Worm (Caenorhabditis elegans) whole organism, late embryonic: ENCODE results near the gene Y54E2A.9.

Experiments
- T23F11.4 ChIP-seq: fragments of 200-800 bp; sonication (Bioruptor generic); optimal IDR thresholded peaks from 2 replicates; lab custom pipeline; 2018; ENCODE audit warnings: mild to moderate bottlenecking, missing genetic modification characterization, missing compliant biosample characterization
- ceh-6 ChIP-seq: fragments of 200-800 bp; sonication (Bioruptor generic); optimal IDR thresholded peaks from 2 replicates; lab custom pipeline; 2018; ENCODE audit warnings: mild to moderate bottlenecking, missing genetic modification characterization, missing compliant biosample characterization
- dmd-4 ChIP-seq: sonication (generic microtip); optimal IDR thresholded peaks from 2 replicates; lab custom pipeline; 2016; ENCODE audit warnings: borderline replicate concordance, missing genetic modification characterization, missing compliant biosample characterization
- ets-4 ChIP-seq: sonication (generic microtip); optimal IDR thresholded peaks from 2 replicates; lab custom pipeline; 2016; ENCODE audit warnings: missing genetic modification characterization, missing compliant biosample characterization
- nhr-11 ChIP-seq: fragments of 150-350 bp; optimal IDR thresholded peaks from 2 replicates; lab custom pipeline; 2014; ENCODE audit warnings: missing biosample characterization, missing genetic modification characterization
- pax-1 ChIP-seq: fragments of 150-350 bp; optimal IDR thresholded peaks from 2 replicates; lab custom pipeline; 2014; ENCODE audit warnings: missing biosample characterization, missing genetic modification characterization
- pha-2 ChIP-seq: sonication (generic microtip); optimal IDR thresholded peaks from 2 replicates; lab custom pipeline; 2017; ENCODE audit warnings: mild to moderate bottlenecking, missing genetic modification characterization, missing compliant biosample characterization
- pha-4 ChIP-seq: fragments of 150-350 bp; optimal IDR thresholded peaks from 2 replicates; lab custom pipeline; 2018; ENCODE audit warnings: missing biosample characterization, missing genetic modification reagents, missing genetic modification characterization
- pqm-1 ChIP-seq: sonication (generic microtip); optimal IDR thresholded peaks from 2 replicates; lab custom pipeline; 2016; ENCODE audit warnings: missing genetic modification characterization, missing compliant biosample characterization
- unc-55 ChIP-seq: sonication (generic microtip); optimal IDR thresholded peaks from 2 replicates; lab custom pipeline; 2017; ENCODE audit warnings: missing biosample characterization, missing genetic modification reagents, missing genetic modification characterization

- TF ChIP-seq pha-4: no peak
- TF ChIP-seq T23F11.4: no peak
- no peak for TF ChIP-seq unc-55 (GFP tag; lab: Kevin White, UChicago)
- TF ChIP-seq ceh-6: no peak
- TF ChIP-seq pqm-1 (tag; lab: Kevin White, UChicago): no peak
- TF ChIP-seq pha-2 (tag; lab: Kevin White, UChicago): no peak
- no peak for TF ChIP-seq nhr-11 (tag; lab: Kevin White, UChicago)
- no peak for TF ChIP-seq pax-1
- TF ChIP-seq dmd-4 (tag; lab: Kevin White, UChicago): no peak
- TF ChIP-seq ets-4 (tag; lab: Kevin White, UChicago): no peak
These were observed 46.2 kb upstream of the Y54E2A.9 start for ce11 chrII:14832055-14832454.
